Fruit fly (Drosophila melanogaster) whole organism, embryonic: ENCODE data around the gene CG43339.

Source experiments
- Antp ChIP-seq: fragments of 200-800 bp; sonication (Bioruptor generic); optimal IDR thresholded peaks from 3 replicates; lab custom pipeline; 2016; ENCODE audit warnings: missing biosample characterization, missing genetic modification characterization
- B-H2 ChIP-seq: fragments of 200-800 bp; sonication (Bioruptor generic); optimal IDR thresholded peaks from 2 replicates; lab custom pipeline; 2018; ENCODE audit warnings: missing biosample characterization, mild to moderate bottlenecking, missing genetic modification characterization
- CG10462 ChIP-seq: fragments of 200-800 bp; sonication (Bioruptor generic); optimal IDR thresholded peaks from 2 replicates; lab custom pipeline; 2016; ENCODE audit warnings: missing biosample characterization, missing genetic modification characterization
- CG10543 ChIP-seq: fragments of 200-800 bp; sonication (Bioruptor generic); optimal IDR thresholded peaks from 3 replicates; lab custom pipeline; 2017; ENCODE audit warnings: missing biosample characterization, mild to moderate bottlenecking, missing genetic modification characterization, moderate library complexity
- CG14860 ChIP-seq: fragments of 200-800 bp; sonication (Bioruptor generic); IDR thresholded peaks from 3 replicates; pipeline ENCODE4 v1.3.6; 2022; ENCODE audit warnings: missing biosample characterization, missing genetic modification characterization; ENCODE audit not compliant: partially characterized antibody
- CG1603 ChIP-seq: fragments of 200-800 bp; sonication (Bioruptor generic); optimal IDR thresholded peaks from 2 replicates; lab custom pipeline; 2019; ENCODE audit warnings: missing biosample characterization, mild to moderate bottlenecking, missing genetic modification characterization, moderate library complexity
- CG30020 ChIP-seq: fragments of 200-800 bp; optimal IDR thresholded peaks from 2 replicates; lab custom pipeline; 2019; ENCODE audit warnings: missing biosample characterization, mild to moderate bottlenecking, missing genetic modification characterization, moderate library complexity
- CG30403 ChIP-seq: fragments of 200-800 bp; sonication (Bioruptor generic); optimal IDR thresholded peaks from 3 replicates; lab custom pipeline; 2016; ENCODE audit warnings: missing biosample characterization, missing genetic modification characterization
- CG32532 ChIP-seq: fragments of 200-800 bp; sonication (Bioruptor generic); IDR thresholded peaks from 2 replicates; pipeline ENCODE4 v1.3.6; 2022; ENCODE audit warnings: missing biosample characterization, missing genetic modification characterization
- CG33213 ChIP-seq: fragments of 200-800 bp; sonication (Bioruptor generic); optimal IDR thresholded peaks from 3 replicates; lab custom pipeline; 2016; ENCODE audit warnings: missing biosample characterization, missing genetic modification characterization
- CG3407 ChIP-seq: fragments of 200-800 bp; sonication (Bioruptor generic); optimal IDR thresholded peaks from 2 replicates; lab custom pipeline; 2018; ENCODE audit warnings: missing biosample characterization, mild to moderate bottlenecking, missing genetic modification characterization
- CG7372 ChIP-seq: fragments of 200-800 bp; sonication (Bioruptor generic); IDR thresholded peaks from 2 replicates; pipeline ENCODE4 v1.3.6; 2022; ENCODE audit warnings: missing biosample characterization, missing genetic modification characterization
- CG7556 ChIP-seq: fragments of 200-800 bp; sonication (Bioruptor generic); optimal IDR thresholded peaks from 2 replicates; lab custom pipeline; 2017; ENCODE audit warnings: missing biosample characterization, mild to moderate bottlenecking, missing genetic modification characterization
- CG8388 ChIP-seq: fragments of 200-800 bp; sonication (Bioruptor generic); optimal IDR thresholded peaks from 2 replicates; lab custom pipeline; 2019; ENCODE audit warnings: missing biosample characterization, mild to moderate bottlenecking, missing genetic modification characterization, moderate library complexity
- CG8765 ChIP-seq: fragments of 200-800 bp; sonication (Bioruptor generic); IDR thresholded peaks from 2 replicates; pipeline ENCODE4 v1.3.6; 2022; ENCODE audit warnings: missing biosample characterization, missing genetic modification characterization
- CG9437 ChIP-seq: fragments of 200-800 bp; sonication (Bioruptor generic); optimal IDR thresholded peaks from 2 replicates; lab custom pipeline; 2018; ENCODE audit warnings: missing biosample characterization, mild to moderate bottlenecking, missing genetic modification characterization
- CG9932 ChIP-seq: fragments of 200-800 bp; sonication (Bioruptor generic); IDR thresholded peaks from 2 replicates; pipeline ENCODE4 v1.3.6; 2022; ENCODE audit warnings: missing biosample characterization, missing genetic modification characterization
- Dek ChIP-seq: fragments of 200-800 bp; sonication (Bioruptor generic); optimal IDR thresholded peaks from 3 replicates; lab custom pipeline; 2019; ENCODE audit warnings: missing biosample characterization, mild to moderate bottlenecking, missing genetic modification characterization, moderate library complexity
- Dfd ChIP-seq, 2 experiments: fragments of >200 bp; optimal IDR thresholded peaks; 2 replicates each; lab custom pipeline; 2017; ENCODE audit warnings: missing biosample characterization in 2 of 2, missing genetic modification characterization in 2 of 2
- Dll ChIP-seq: fragments of 200-800 bp; sonication (Bioruptor generic); IDR thresholded peaks from 4 replicates; pipeline ENCODE4 v1.3.6; 2022; ENCODE audit warnings: missing biosample characterization, missing genetic modification characterization; ENCODE audit not compliant: partially characterized antibody
- NFAT ChIP-seq: fragments of 200-800 bp; sonication (Bioruptor generic); IDR thresholded peaks from 2 replicates; pipeline ENCODE4 v1.3.6; 2022; ENCODE audit warnings: missing biosample characterization, missing genetic modification characterization
- Ptx1 ChIP-seq: fragments of 200-800 bp; sonication (Bioruptor generic); IDR thresholded peaks from 2 replicates; pipeline ENCODE4 v1.3.6; 2022; ENCODE audit warnings: missing biosample characterization, missing genetic modification characterization
- Scr ChIP-seq: fragments of 200-800 bp; sonication (Bioruptor generic); IDR thresholded peaks from 2 replicates; pipeline ENCODE4 v1.3.6; 2022; ENCODE audit warnings: missing biosample characterization, missing genetic modification characterization; ENCODE audit not compliant: partially characterized antibody
- Six4 ChIP-seq: fragments of 200-800 bp; sonication (Bioruptor generic); optimal IDR thresholded peaks from 2 replicates; lab custom pipeline; 2016; ENCODE audit warnings: missing biosample characterization, missing genetic modification characterization
- Usf ChIP-seq: fragments of 200-800 bp; sonication (Bioruptor generic); optimal IDR thresholded peaks from 2 replicates; lab custom pipeline; 2017; ENCODE audit warnings: missing genotype, missing biosample characterization, missing genetic modification characterization
- amos ChIP-seq: fragments of 200-800 bp; sonication (Bioruptor generic); IDR thresholded peaks from 2 replicates; pipeline ENCODE4 v1.3.6; 2022; ENCODE audit warnings: missing biosample characterization, missing genetic modification characterization; ENCODE audit not compliant: partially characterized antibody
- ase ChIP-seq: fragments of 200-800 bp; sonication (Bioruptor generic); IDR thresholded peaks from 3 replicates; pipeline ENCODE4 v1.3.6; 2022; ENCODE audit warnings: missing biosample characterization, missing genetic modification characterization
- az2 ChIP-seq: fragments of 200-800 bp; sonication (Bioruptor generic); optimal IDR thresholded peaks from 3 replicates; lab custom pipeline; 2016; ENCODE audit warnings: missing biosample characterization, missing genetic modification characterization
- cg ChIP-seq: fragments of 200-800 bp; sonication (Bioruptor generic); optimal IDR thresholded peaks from 3 replicates; lab custom pipeline; 2019; ENCODE audit warnings: missing biosample characterization, mild to moderate bottlenecking, missing genetic modification characterization, moderate library complexity
- crc ChIP-seq: fragments of 200-800 bp; sonication (Bioruptor generic); optimal IDR thresholded peaks from 2 replicates; lab custom pipeline; 2016; ENCODE audit warnings: missing biosample characterization, missing genetic modification characterization
- cwo ChIP-seq: fragments of 200-800 bp; sonication (Bioruptor generic); optimal IDR thresholded peaks from 3 replicates; lab custom pipeline; 2017; ENCODE audit warnings: missing biosample characterization, missing genetic modification characterization, mild to moderate bottlenecking, moderate library complexity, missing genetic modification reagents
- da ChIP-seq: fragments of 200-800 bp; sonication (Bioruptor generic); optimal IDR thresholded peaks from 2 replicates; lab custom pipeline; 2016; ENCODE audit warnings: missing biosample characterization, missing genetic modification characterization
- disco-r ChIP-seq: fragments of 200-800 bp; sonication (Bioruptor generic); optimal IDR thresholded peaks from 2 replicates; lab custom pipeline; 2016; ENCODE audit warnings: missing biosample characterization, missing genetic modification characterization
- fd102C ChIP-seq: fragments of 200-800 bp; sonication (Bioruptor generic); optimal IDR thresholded peaks from 2 replicates; lab custom pipeline; 2018; ENCODE audit warnings: missing biosample characterization, mild to moderate bottlenecking, missing genetic modification characterization, moderate library complexity
- fd64A ChIP-seq: fragments of 200-800 bp; sonication (Bioruptor generic); optimal IDR thresholded peaks from 3 replicates; lab custom pipeline; 2018; ENCODE audit warnings: missing biosample characterization, mild to moderate bottlenecking, missing genetic modification characterization
- gfzf ChIP-seq: fragments of 200-800 bp; sonication (Bioruptor generic); optimal IDR thresholded peaks from 2 replicates; lab custom pipeline; 2016; ENCODE audit warnings: missing biosample characterization, mild to moderate bottlenecking, missing genetic modification characterization, moderate library complexity
- gsb-n ChIP-seq: fragments of 200-800 bp; sonication (Bioruptor generic); optimal IDR thresholded peaks from 3 replicates; lab custom pipeline; 2018; ENCODE audit warnings: missing biosample characterization, mild to moderate bottlenecking, missing genetic modification characterization
- jumu ChIP-seq: fragments of 200-800 bp; sonication (Bioruptor generic); optimal IDR thresholded peaks from 3 replicates; lab custom pipeline; 2016; ENCODE audit warnings: missing biosample characterization, missing genetic modification characterization
- lov ChIP-seq, 2 experiments: fragments of 200-800 bp in 1 of 2; fragments of >200 bp in 1 of 2; sonication (Bioruptor generic) in 1 of 2; IDR thresholded peaks in 1 of 2; optimal IDR thresholded peaks in 1 of 2; 2 replicates in 1 of 2; 3 replicates in 1 of 2; pipeline versions ENCODE4 v1.3.6 to Lab custom; 2017 to 2022; ENCODE audit warnings: missing biosample characterization in 1 of 2, missing genetic modification characterization in 1 of 2
- nom ChIP-seq: fragments of 200-800 bp; sonication (Bioruptor generic); optimal IDR thresholded peaks from 2 replicates; lab custom pipeline; 2017; ENCODE audit warnings: missing biosample characterization, missing genetic modification characterization, mild to moderate bottlenecking, moderate library complexity, missing genetic modification reagents
- odd ChIP-seq: fragments of 200-800 bp; sonication (Bioruptor generic); optimal IDR thresholded peaks from 2 replicates; lab custom pipeline; 2017; ENCODE audit warnings: missing biosample characterization, mild to moderate bottlenecking, missing genetic modification characterization
- otp ChIP-seq: fragments of 200-800 bp; sonication (Bioruptor generic); IDR thresholded peaks from 3 replicates; pipeline ENCODE4, ENCODE4 v1.3.6; 2022; ENCODE audit warnings: missing biosample characterization, missing genetic modification characterization
- pho ChIP-seq: fragments of 200-800 bp; sonication (Bioruptor generic); optimal IDR thresholded peaks from 2 replicates; lab custom pipeline; 2016; ENCODE audit warnings: missing biosample characterization, missing genetic modification characterization
- pnt ChIP-seq: fragments of 200-800 bp; sonication (Bioruptor generic); optimal IDR thresholded peaks from 3 replicates; lab custom pipeline; 2016; ENCODE audit warnings: missing biosample characterization, missing genetic modification characterization
- schlank ChIP-seq: fragments of 200-800 bp; sonication (Bioruptor generic); optimal IDR thresholded peaks from 2 replicates; lab custom pipeline; 2018; ENCODE audit warnings: missing biosample characterization, mild to moderate bottlenecking, missing genetic modification characterization
- sqz ChIP-seq: fragments of 200-800 bp; sonication (Bioruptor generic); optimal IDR thresholded peaks from 3 replicates; lab custom pipeline; 2018; ENCODE audit warnings: missing biosample characterization, mild to moderate bottlenecking, missing genetic modification characterization
- sug ChIP-seq: fragments of 200-800 bp; optimal IDR thresholded peaks from 2 replicates; lab custom pipeline; 2019; ENCODE audit warnings: missing biosample characterization, mild to moderate bottlenecking, missing genetic modification characterization, moderate library complexity
- toy ChIP-seq: fragments of 200-800 bp; sonication (Bioruptor generic); IDR thresholded peaks from 2 replicates; pipeline ENCODE4 v1.3.6; 2022; ENCODE audit warnings: missing biosample characterization, missing genetic modification characterization
- unc-4 ChIP-seq: fragments of 200-800 bp; sonication (Bioruptor generic); IDR thresholded peaks from 2 replicates; pipeline ENCODE4 v1.3.6; 2022; ENCODE audit warnings: missing biosample characterization, missing genetic modification characterization; ENCODE audit not compliant: partially characterized antibody

CG43339 gene

dm6 chr2L:18665952-18666606 is 7.0 kb downstream of the CG43339 start (continued):
- TF ChIP-seq disco-r (GFP tag; lab: Kevin White, UChicago) (peak; percentile 29), gsb-n (no peak), toy (no peak), pnt (GFP tag; lab: Kevin White, UChicago) (peak; percentile 69), CG7372 (GFP tag; lab: Robert Waterston, UW) (peak; percentile 53; the same call in 1 of the 2 replicates), Dek (peak; percentile 8), unc-4 (no peak), cwo (GFP tag; lab: Kevin White, UChicago) (no peak), odd (GFP tag; lab: Kevin White, UChicago) (no peak), NFAT (GFP tag; lab: Robert Waterston, UW) (peak; percentile 82), cg (no peak), CG10543 (no peak), gfzf (GFP tag; lab: Kevin White, UChicago) (peak; percentile 13), CG7556 (GFP tag; lab: Kevin White, UChicago) (no peak), Six4 (GFP tag; lab: Kevin White, UChicago) (peak; percentile 11), CG33213 (GFP tag; lab: Kevin White, UChicago) (peak; percentile 90), Antp (peak; percentile 46), CG30020 (tag; lab: Kevin White, UChicago) (no peak), sug (no peak), CG10462 (no peak), amos (GFP tag; lab: Robert Waterston, UW) (peak; percentile 68), fd102C (GFP tag; lab: Kevin White, UChicago) (no peak), Dll (GFP tag; lab: Robert Waterston, UW) (no peak), Scr (GFP tag; lab: Robert Waterston, UW) (no peak), da (GFP tag; lab: Kevin White, UChicago) (peak; percentile 25), jumu (GFP tag; lab: Kevin White, UChicago) (no peak), CG9437 (GFP tag; lab: Kevin White, UChicago) (no peak), pho (no peak), CG8388 (no peak), B-H2 (GFP tag; lab: Kevin White, UChicago) (no peak), schlank (tag; lab: Kevin White, UChicago) (no peak), lov (optimal IDR thresholded peaks at IDR 0.05; lab: Kevin White, UChicago) (no peak), lov (GFP tag; IDR thresholded peaks at IDR 0.05; lab: Robert Waterston, UW) (no peak), CG3407 (no peak), fd64A (GFP tag; lab: Kevin White, UChicago) (no peak), nom (GFP tag; lab: Kevin White, UChicago) (no peak), CG1603 (tag; lab: Kevin White, UChicago) (no peak), sqz (no peak), Dfd (GFP tag; optimal IDR thresholded peaks at IDR 0.05; lab: Kevin White, UChicago) (no peak), CG14860 (GFP tag; lab: Robert Waterston, UW) (0 out of 3 replicates have a peak, but pooled peaks have one; percentile 20), crc (GFP tag; lab: Kevin White, UChicago) (no peak), CG32532 (peak; percentile 85), CG9932 (GFP tag; lab: Robert Waterston, UW) (peak; percentile 73), ase (GFP tag; lab: Robert Waterston, UW) (peak; percentile 75), otp (peak; percentile 62; the same call in 2 of the 3 replicates), CG30403 (peak; percentile 60), Ptx1 (GFP tag; lab: Robert Waterston, UW) (peak; percentile 61), CG8765 (GFP tag; lab: Robert Waterston, UW) (no peak), az2 (peak; percentile 62), Usf (no peak)
